Fruit fly (Drosophila melanogaster): Measurements from ENCODE around the gene IPIP.

The IPIP gene

DNA sequence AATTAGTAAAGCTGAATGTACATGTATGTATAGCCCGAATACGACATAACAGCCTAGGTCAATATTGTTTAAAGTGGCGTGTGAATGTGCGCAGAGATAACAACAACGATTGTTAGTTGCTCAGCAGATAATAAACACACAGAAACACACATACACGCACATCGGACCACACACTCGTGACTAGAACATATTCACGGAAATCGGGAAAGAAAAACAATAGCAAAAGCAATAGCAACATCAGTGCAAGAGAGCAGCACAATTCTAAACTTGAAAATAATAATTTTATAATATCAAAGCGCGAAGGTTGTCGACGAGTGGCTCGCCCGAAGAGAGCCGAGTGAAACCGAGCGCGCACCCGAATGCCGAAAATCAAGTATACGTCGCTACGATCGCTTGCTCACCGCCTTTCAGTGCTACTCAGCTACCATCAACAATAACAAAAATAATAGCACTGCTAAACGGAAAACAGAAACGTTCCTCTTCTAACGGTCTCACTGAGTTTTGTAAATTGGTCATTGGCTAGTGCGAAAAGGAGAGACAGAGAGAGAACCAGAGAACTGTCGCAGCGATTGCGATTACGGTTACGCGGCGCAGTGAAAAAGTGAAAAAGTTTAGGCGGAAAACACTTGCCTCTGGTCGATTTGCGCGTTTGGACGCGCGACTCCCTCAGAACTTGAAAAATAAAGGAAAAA lies 35.3 kb downstream of the IPIP start:
- no peak for TF ChIP-seq ranshi (GFP tag; IDR thresholded peaks at IDR 0.05)
- no peak for TF ChIP-seq fu2 (GFP tag; optimal IDR thresholded peaks at IDR 0.05)
- TF ChIP-seq Hey (tag; optimal IDR thresholded peaks at IDR 0.05) = peak; percentile 73
- TF ChIP-seq Gsc (GFP tag; IDR thresholded peaks at IDR 0.05) = no peak
- no peak for TF ChIP-seq CG8944 (GFP tag; optimal IDR thresholded peaks at IDR 0.05)
- TF ChIP-seq kah (GFP tag; optimal IDR thresholded peaks at IDR 0.05) = no peak
- TF ChIP-seq CG6272 (GFP tag; IDR thresholded peaks at IDR 0.05) = no peak
- no peak for TF ChIP-seq CG10565 (GFP tag; optimal IDR thresholded peaks at IDR 0.05)
- no peak for TF ChIP-seq CG9727 (GFP tag; optimal IDR thresholded peaks at IDR 0.05)
- no peak for TF ChIP-seq CG1529 (GFP tag; optimal IDR thresholded peaks at IDR 0.05)
- TF ChIP-seq fd64A (GFP tag; optimal IDR thresholded peaks at IDR 0.05) = no peak
- no peak for TF ChIP-seq CG16815 (GFP tag; optimal IDR thresholded peaks at IDR 0.05)
- no peak for TF ChIP-seq unc-4 (GFP tag; IDR thresholded peaks at IDR 0.05; ENCODE audit: partially characterized antibody)
- TF ChIP-seq bbx (GFP tag; IDR thresholded peaks at IDR 0.05; ENCODE audit: partially characterized antibody) = no peak
- TF ChIP-seq CG8290 (GFP tag; optimal IDR thresholded peaks at IDR 0.05) = no peak
- TF ChIP-seq CG8290 (tag; optimal IDR thresholded peaks at IDR 0.05) = peak; percentile 5 to 61
- TF ChIP-seq CG15269 (tag; optimal IDR thresholded peaks at IDR 0.05) = no peak
- no peak for TF ChIP-seq CG1647 (GFP tag; optimal IDR thresholded peaks at IDR 0.05)
- TF ChIP-seq Myb (GFP tag; optimal IDR thresholded peaks at IDR 0.05) = no peak
- no peak for TF ChIP-seq so (GFP tag; IDR thresholded peaks at IDR 0.05)
- TF ChIP-seq C15 (GFP tag; IDR thresholded peaks at IDR 0.05) = no peak
- TF ChIP-seq CG8089 (GFP tag; optimal IDR thresholded peaks at IDR 0.05) = no peak
- no peak for TF ChIP-seq insv (GFP tag; optimal IDR thresholded peaks at IDR 0.05)
- no peak for TF ChIP-seq ara (GFP tag; IDR thresholded peaks at IDR 0.05)
- no peak for TF ChIP-seq ATbp (GFP tag; optimal IDR thresholded peaks at IDR 0.05)
- no peak for TF ChIP-seq pb (GFP tag; optimal IDR thresholded peaks at IDR 0.05)
- TF ChIP-seq CG30431 (GFP tag; optimal IDR thresholded peaks at IDR 0.05) = no peak
- TF ChIP-seq sna (GFP tag; IDR thresholded peaks at IDR 0.05; ENCODE audit: partially characterized antibody) = no peak
- no peak for TF ChIP-seq Poxn (GFP tag; IDR thresholded peaks at IDR 0.05)
- TF ChIP-seq ERR (GFP tag; optimal IDR thresholded peaks at IDR 0.05) = no peak
- TF ChIP-seq CG7928 (GFP tag; optimal IDR thresholded peaks at IDR 0.05) = no peak
- no peak for TF ChIP-seq Lim3 (GFP tag; IDR thresholded peaks at IDR 0.05)
- TF ChIP-seq ham (GFP tag; IDR thresholded peaks at IDR 0.05) = no peak
- TF ChIP-seq CoRest (tag; optimal IDR thresholded peaks at IDR 0.05) = no peak
- no peak for TF ChIP-seq CG32772 (GFP tag; IDR thresholded peaks at IDR 0.05)
- no peak for TF ChIP-seq mam (GFP tag; optimal IDR thresholded peaks at IDR 0.05)
- no peak for TF ChIP-seq tin (GFP tag; optimal IDR thresholded peaks at IDR 0.05)
- TF ChIP-seq ems (GFP tag; optimal IDR thresholded peaks at IDR 0.05) = no peak
- no peak for TF ChIP-seq Xrp1 (GFP tag; IDR thresholded peaks at IDR 0.05)
- no peak for TF ChIP-seq CG31224 (GFP tag; IDR thresholded peaks at IDR 0.05)
- no peak for TF ChIP-seq CG11504 (tag; optimal IDR thresholded peaks at IDR 0.05)
- no peak for TF ChIP-seq Taf1 (GFP tag; IDR thresholded peaks at IDR 0.05)
- no peak for TF ChIP-seq CG16863 (GFP tag; optimal IDR thresholded peaks at IDR 0.05)
- TF ChIP-seq prd (optimal IDR thresholded peaks at IDR 0.05) = no peak
- no peak for TF ChIP-seq prd (GFP tag; IDR thresholded peaks at IDR 0.05)
- peak; percentile 10 to 87 for TF ChIP-seq Trl (optimal IDR thresholded peaks at IDR 0.05)
- no peak for TF ChIP-seq Trl (GFP tag; optimal IDR thresholded peaks at IDR 0.05)
- no peak for TF ChIP-seq cato (GFP tag; optimal IDR thresholded peaks at IDR 0.05; ENCODE audit: borderline replicate concordance)
- TF ChIP-seq CG3163 (GFP tag; optimal IDR thresholded peaks at IDR 0.05) = no peak
- TF ChIP-seq run (tag; optimal IDR thresholded peaks at IDR 0.05) = no peak
- TF ChIP-seq CG16813 (GFP tag; IDR thresholded peaks at IDR 0.05; ENCODE audit: partially characterized antibody) = no peak
- TF ChIP-seq CG2116 (GFP tag; optimal IDR thresholded peaks at IDR 0.05) = peak; percentile 18
- TF ChIP-seq lmd (GFP tag; IDR thresholded peaks at IDR 0.05) = no peak
